Worm (Caenorhabditis elegans): ENCODE data around the gene K01F9.2.

The K01F9.2 gene

ce11 chrIII:8904044-8904443 is 27.1 kb upstream of the K01F9.2 start, which contains the start of gene lin-9:
TSS of gene lin-9 (minus strand) at chrIII:8904131.
- TF ChIP-seq lin-26 (GFP tag; IDR thresholded peaks at IDR 0.05) (peak; percentile 15; the same call in 1 of the 2 replicates), F55B11.4 (tag; optimal IDR thresholded peaks at IDR 0.05; ENCODE audit: borderline replicate concordance, insufficient read depth) (no peak), athp-1 (tag; optimal IDR thresholded peaks at IDR 0.05) (peak; percentile 97), lin-54 (GFP tag; optimal IDR thresholded peaks at IDR 0.05) (peak; percentile 99), Y53F4B.3 (GFP tag; IDR thresholded peaks at IDR 0.05) (no peak), Y53G8AR.9 (GFP tag; conservative IDR thresholded peaks at IDR 0.05) (peak; percentile 98), ceh-27 (GFP tag; optimal IDR thresholded peaks at IDR 0.05) (peak; percentile 96), gei-17 (GFP tag; optimal IDR thresholded peaks at IDR 0.05) (peak; percentile 86), T26A5.8 (tag; optimal IDR thresholded peaks at IDR 0.05) (no peak), ceh-79 (tag; optimal IDR thresholded peaks at IDR 0.05) (peak; percentile 65), ets-4 (GFP tag; optimal IDR thresholded peaks at IDR 0.05) (peak; percentile 39), K12H6.12 (tag; optimal IDR thresholded peaks at IDR 0.05) (peak; percentile 86), F49E8.2 (tag; optimal IDR thresholded peaks at IDR 0.05; ENCODE audit: insufficient read depth) (peak; percentile 59), snpc-3.4 (tag; optimal IDR thresholded peaks at IDR 0.05) (peak; percentile 90), nhr-80 (tag; optimal IDR thresholded peaks at IDR 0.05) (peak; percentile 76), attf-3 (GFP tag; conservative IDR thresholded peaks at IDR 0.05) (peak; percentile 85), hsf-1 (GFP tag; IDR thresholded peaks at IDR 0.05) (peak; percentile 93), F23B12.7 (tag; optimal IDR thresholded peaks at IDR 0.05; ENCODE audit: insufficient read depth) (peak; percentile 79), F57C9.4 (tag; optimal IDR thresholded peaks at IDR 0.05) (peak; percentile 57), snpc-1.1 (tag; optimal IDR thresholded peaks at IDR 0.05; ENCODE audit: insufficient read depth) (peak; percentile 52), dpl-1 (GFP tag; optimal IDR thresholded peaks at IDR 0.05) (peak; percentile 97), let-607 (tag; optimal IDR thresholded peaks at IDR 0.05) (peak; percentile 88 to 91), ama-1 (optimal IDR thresholded peaks at IDR 0.05) (no peak), ama-1 (GFP tag; optimal IDR thresholded peaks at IDR 0.05) (no peak), ccch-3 (GFP tag; optimal IDR thresholded peaks at IDR 0.05) (no peak), fkh-3 (tag; optimal IDR thresholded peaks at IDR 0.05) (no peak), mcd-1 (GFP tag; IDR thresholded peaks at IDR 0.05) (peak; percentile 97), madf-3 (GFP tag; IDR thresholded peaks at IDR 0.05) (peak; percentile 96), F39B2.1 (GFP tag; IDR thresholded peaks at IDR 0.05) (peak; percentile 91), repo-1 (tag; optimal IDR thresholded peaks at IDR 0.05) (peak; percentile 97), tbx-9 (tag; optimal IDR thresholded peaks at IDR 0.05; ENCODE audit: borderline replicate concordance) (no peak), aptf-2 (GFP tag; conservative IDR thresholded peaks at IDR 0.05) (peak; percentile 84), C06A6.2 (GFP tag; conservative IDR thresholded peaks at IDR 0.05) (peak; percentile 86), hlh-12 (tag; optimal IDR thresholded peaks at IDR 0.05) (no peak), rcor-1 (GFP tag; IDR thresholded peaks at IDR 0.05) (peak; percentile 96), dox-1 (GFP tag; IDR thresholded peaks at IDR 0.05) (peak; percentile 99), hlh-26 (GFP tag; conservative IDR thresholded peaks at IDR 0.05) (no peak), cebp-1 (GFP tag; IDR thresholded peaks at IDR 0.05) (peak; percentile 85), cebp-1 (tag; optimal IDR thresholded peaks at IDR 0.05) (peak; percentile 94), pbrm-1 (GFP tag; IDR thresholded peaks at IDR 0.05) (peak; percentile 96), madf-6 (GFP tag; IDR thresholded peaks at IDR 0.05) (peak; percentile 99), ceh-100 (GFP tag; IDR thresholded peaks at IDR 0.05) (peak; percentile 79), pha-4 (tag; optimal IDR thresholded peaks at IDR 0.05) (no peak), zfh-2 (GFP tag; conservative IDR thresholded peaks at IDR 0.05) (peak; percentile 98), sptf-2 (GFP tag; optimal IDR thresholded peaks at IDR 0.05) (no peak), nhr-179 (tag; optimal IDR thresholded peaks at IDR 0.05) (no peak), ceh-40 (GFP tag; IDR thresholded peaks at IDR 0.05) (0 out of 2 replicates have a peak, but pooled peaks have one; percentile 14), ztf-18 (tag; optimal IDR thresholded peaks at IDR 0.05) (peak; percentile 87), nhr-120 (GFP tag; IDR thresholded peaks at IDR 0.05) (no peak)

Data from whole organism, young adult.